Worm (Caenorhabditis elegans): ENCODE data around the gene col-141.

The col-141 gene

ce11 chrV:6876763-6877515 is 47.4 kb downstream of the col-141 start (continued):
- TF ChIP-seq fkh-8 (tag; optimal IDR thresholded peaks at IDR 0.05) = no peak
- TF ChIP-seq pqm-1 (tag; optimal IDR thresholded peaks at IDR 0.05) = no peak
- no peak for TF ChIP-seq isw-1 (GFP tag; IDR thresholded peaks at IDR 0.05)
- TF ChIP-seq mdl-1 (tag; optimal IDR thresholded peaks at IDR 0.05) = no peak
- no peak for TF ChIP-seq pag-3 (tag; optimal IDR thresholded peaks at IDR 0.05; ENCODE audit: borderline replicate concordance, insufficient read depth)
- no peak for TF ChIP-seq nhr-84 (tag; optimal IDR thresholded peaks at IDR 0.05)
- TF ChIP-seq nhr-71 (tag; optimal IDR thresholded peaks at IDR 0.05) = peak; percentile 4
- no peak for TF ChIP-seq efl-1 (optimal IDR thresholded peaks at IDR 0.05)
- TF ChIP-seq efl-1 (GFP tag; optimal IDR thresholded peaks at IDR 0.05 in 1 of 2) = no peak
- TF ChIP-seq nhr-237 (tag; optimal IDR thresholded peaks at IDR 0.05) = no peak
- no peak for TF ChIP-seq xbp-1 (tag; optimal IDR thresholded peaks at IDR 0.05)
- TF ChIP-seq ztf-11 (tag; optimal IDR thresholded peaks at IDR 0.05) = no peak
- TF ChIP-seq ceh-90 (tag; optimal IDR thresholded peaks at IDR 0.05) = no peak
- TF ChIP-seq tbx-2 (tag; optimal IDR thresholded peaks at IDR 0.05) = peak; percentile 18
- no peak for TF ChIP-seq irx-1 (tag; optimal IDR thresholded peaks at IDR 0.05)
- TF ChIP-seq vab-15 (tag; optimal IDR thresholded peaks at IDR 0.05) = no peak
- peak; percentile 14 for TF ChIP-seq snu-23 (GFP tag; optimal IDR thresholded peaks at IDR 0.05)
- no peak for TF ChIP-seq grh-1 (GFP tag; IDR thresholded peaks at IDR 0.05)
- TF ChIP-seq hlh-17 (GFP tag; optimal IDR thresholded peaks at IDR 0.05; ENCODE audit: borderline replicate concordance) = no peak
- no peak for TF ChIP-seq fos-1 (tag; optimal IDR thresholded peaks at IDR 0.05)
- no peak for TF ChIP-seq zag-1 (tag; optimal IDR thresholded peaks at IDR 0.05)
- TF ChIP-seq sup-37 (GFP tag; optimal IDR thresholded peaks at IDR 0.05) = no peak
- TF ChIP-seq nhr-76 (tag; optimal IDR thresholded peaks at IDR 0.05) = no peak
- no peak for TF ChIP-seq nhr-77 (tag; optimal IDR thresholded peaks at IDR 0.05)
- peak; percentile 71 for TF ChIP-seq lin-14 (GFP tag; optimal IDR thresholded peaks at IDR 0.05)
- no peak for TF ChIP-seq nhr-47 (tag; optimal IDR thresholded peaks at IDR 0.05)
- TF ChIP-seq unc-130 (tag; optimal IDR thresholded peaks at IDR 0.05) = no peak
- no peak for TF ChIP-seq Y116A8C.19 (tag; optimal IDR thresholded peaks at IDR 0.05; ENCODE audit: borderline replicate concordance)
- peak; percentile 8 for TF ChIP-seq nhr-90 (tag; optimal IDR thresholded peaks at IDR 0.05; ENCODE audit: poor library complexity)
- TF ChIP-seq ztf-4 (tag; optimal IDR thresholded peaks at IDR 0.05) = no peak
- no peak for TF ChIP-seq mab-9 (GFP tag; IDR thresholded peaks at IDR 0.05)
- TF ChIP-seq rnt-1 (tag; optimal IDR thresholded peaks at IDR 0.05) = peak; percentile 6
- TF ChIP-seq fkh-4 (tag; optimal IDR thresholded peaks at IDR 0.05; ENCODE audit: borderline replicate concordance) = no peak
- no peak for TF ChIP-seq nhr-12 (tag; optimal IDR thresholded peaks at IDR 0.05)
- no peak for TF ChIP-seq zip-4 (GFP tag; optimal IDR thresholded peaks at IDR 0.05)
- TF ChIP-seq hlh-4 (tag; optimal IDR thresholded peaks at IDR 0.05) = no peak
- no peak for TF ChIP-seq unc-98 (GFP tag; IDR thresholded peaks at IDR 0.05)
- TF ChIP-seq unc-86 (tag; optimal IDR thresholded peaks at IDR 0.05) = no peak
- no peak for TF ChIP-seq alr-1 (tag; optimal IDR thresholded peaks at IDR 0.05; ENCODE audit: borderline replicate concordance)
- no peak for TF ChIP-seq unc-30 (tag; optimal IDR thresholded peaks at IDR 0.05)
- no peak for TF ChIP-seq skn-1 (tag; optimal IDR thresholded peaks at IDR 0.05)
- TF ChIP-seq mep-1 (tag; optimal IDR thresholded peaks at IDR 0.05) = no peak
- TF ChIP-seq lin-39 (tag; optimal IDR thresholded peaks at IDR 0.05) = no peak

ce11 chrV:6878559-6878958 is 49.1 kb downstream of the col-141 start:
- TF ChIP-seq zip-4 (GFP tag; optimal IDR thresholded peaks at IDR 0.05) (no peak), vab-15 (tag; optimal IDR thresholded peaks at IDR 0.05) (no peak), mdl-1 (tag; optimal IDR thresholded peaks at IDR 0.05) (no peak), swsn-7 (tag; optimal IDR thresholded peaks at IDR 0.05) (no peak)

Measured in whole organism, L1 larva.